ENCODE assay signal across 6 worm cellular contexts in genomic region chrV:203855-204432, ce11.
TF ChIP-seq lines count a peak whose summit lies in the region.

lec-12 (plus strand) TSS chrV:204382.

TF ChIP-seq in whole organism, L1 larva, 84 proteins besides CTCF, POLR2A, EP300 and RAD21 (continues in another document):
- TF ChIP-seq ceh-90 (tag; optimal IDR thresholded peaks at IDR 0.05; lab: Kevin White, UChicago): no peak
- TF ChIP-seq mdl-1 (tag; optimal IDR thresholded peaks at IDR 0.05; lab: Kevin White, UChicago): no peak
- no peak for TF ChIP-seq nhr-85 (tag; lab: Kevin White, UChicago)
- TF ChIP-seq nhr-19 (GFP tag; conservative IDR thresholded peaks at IDR 0.05; lab: Robert Waterston, UW): no peak
- TF ChIP-seq grh-1 (GFP tag; IDR thresholded peaks at IDR 0.05; lab: Robert Waterston, UW): no peak
- no peak for TF ChIP-seq xbp-1 (tag; optimal IDR thresholded peaks at IDR 0.05; lab: Kevin White, UChicago)
- TF ChIP-seq dsc-1 (tag; optimal IDR thresholded peaks at IDR 0.05; lab: Kevin White, UChicago): no peak
- no peak for TF ChIP-seq sup-37 (GFP tag; optimal IDR thresholded peaks at IDR 0.05; lab: Kevin White, UChicago)
- no peak for TF ChIP-seq F16B12.6 (tag; optimal IDR thresholded peaks at IDR 0.05; lab: Kevin White, UChicago)
- TF ChIP-seq ztf-11 (tag; optimal IDR thresholded peaks at IDR 0.05; lab: Kevin White, UChicago): no peak
- no peak for TF ChIP-seq lin-15B (tag; optimal IDR thresholded peaks at IDR 0.05; lab: Kevin White, UChicago)
- no peak for TF ChIP-seq C04F5.9 (tag; optimal IDR thresholded peaks at IDR 0.05; lab: Kevin White, UChicago)
- no peak for TF ChIP-seq elt-2 (tag; optimal IDR thresholded peaks at IDR 0.05; lab: Kevin White, UChicago)
- peak; percentile 14 for TF ChIP-seq irx-1 (tag; optimal IDR thresholded peaks at IDR 0.05; lab: Kevin White, UChicago)
- TF ChIP-seq lin-14 (GFP tag; optimal IDR thresholded peaks at IDR 0.05; lab: Kevin White, UChicago): no peak
- no peak for TF ChIP-seq nhr-90 (tag; optimal IDR thresholded peaks at IDR 0.05; lab: Kevin White, UChicago; ENCODE audit: poor library complexity)

TF ChIP-seq in whole organism, L2 larva, 48 proteins besides CTCF, POLR2A, EP300 and RAD21:
- no peak for TF ChIP-seq elt-1 (tag; optimal IDR thresholded peaks at IDR 0.05; lab: Kevin White, UChicago)
- TF ChIP-seq nhr-12 (tag; optimal IDR thresholded peaks at IDR 0.05; lab: Kevin White, UChicago): no peak
- no peak for TF ChIP-seq nhr-21 (tag; optimal IDR thresholded peaks at IDR 0.05; lab: Kevin White, UChicago)
- no peak for TF ChIP-seq ztf-1 (GFP tag; conservative IDR thresholded peaks at IDR 0.05; lab: Robert Waterston, UW)
- no peak for TF ChIP-seq sem-4 (tag; optimal IDR thresholded peaks at IDR 0.05; lab: Kevin White, UChicago)
- TF ChIP-seq fos-1 (tag; optimal IDR thresholded peaks at IDR 0.05; lab: Kevin White, UChicago): peak; percentile 12
- TF ChIP-seq F13H6.1 (tag; optimal IDR thresholded peaks at IDR 0.05; lab: Kevin White, UChicago): no peak
- peak; percentile 67 for TF ChIP-seq nhr-129 (tag; optimal IDR thresholded peaks at IDR 0.05; lab: Kevin White, UChicago)
- TF ChIP-seq R02D3.7 (tag; optimal IDR thresholded peaks at IDR 0.05; lab: Kevin White, UChicago): no peak
- no peak for TF ChIP-seq dmd-4 (tag; optimal IDR thresholded peaks at IDR 0.05; lab: Kevin White, UChicago)
- TF ChIP-seq gmeb-1 (tag; optimal IDR thresholded peaks at IDR 0.05; lab: Kevin White, UChicago): peak; percentile 14
- TF ChIP-seq crh-2 (tag; optimal IDR thresholded peaks at IDR 0.05; lab: Kevin White, UChicago): peak; percentile 6
- no peak for TF ChIP-seq mab-5 (tag; optimal IDR thresholded peaks at IDR 0.05; lab: Kevin White, UChicago)
- TF ChIP-seq lin-13 (GFP tag; optimal IDR thresholded peaks at IDR 0.05; lab: Kevin White, UChicago): no peak
- no peak for TF ChIP-seq C34F6.9 (tag; optimal IDR thresholded peaks at IDR 0.05; lab: Kevin White, UChicago)
- no peak for TF ChIP-seq lin-11 (tag; optimal IDR thresholded peaks at IDR 0.05; lab: Kevin White, UChicago)
- TF ChIP-seq skn-1 (tag; optimal IDR thresholded peaks at IDR 0.05; lab: Kevin White, UChicago): no peak

TF ChIP-seq in whole organism, L3 larva, 47 proteins besides CTCF, POLR2A, EP300 and RAD21:
- peak; percentile 23 for TF ChIP-seq pqm-1 (tag; optimal IDR thresholded peaks at IDR 0.05; lab: Kevin White, UChicago)
- peak; percentile 13 for TF ChIP-seq elt-2 (tag; optimal IDR thresholded peaks at IDR 0.05; lab: Kevin White, UChicago)
- TF ChIP-seq pha-4 (tag; optimal IDR thresholded peaks at IDR 0.05; lab: Kevin White, UChicago): peak; percentile 95
- no peak for TF ChIP-seq nhr-23 (tag; optimal IDR thresholded peaks at IDR 0.05; lab: Kevin White, UChicago)
- no peak for TF ChIP-seq mml-1 (tag; optimal IDR thresholded peaks at IDR 0.05; lab: Kevin White, UChicago)
- TF ChIP-seq nfya-1 (tag; optimal IDR thresholded peaks at IDR 0.05; lab: Kevin White, UChicago; ENCODE audit: insufficient read depth): peak; percentile 33
- no peak for TF ChIP-seq fkh-10 (GFP tag; optimal IDR thresholded peaks at IDR 0.05; lab: Kevin White, UChicago)
- peak; percentile 22 for TF ChIP-seq jun-1 (tag; optimal IDR thresholded peaks at IDR 0.05; lab: Kevin White, UChicago)

TF ChIP-seq in whole organism, L4 larva, 104 proteins besides CTCF, POLR2A, EP300 and RAD21 (continues in another document):
- no peak for TF ChIP-seq aha-1 (tag; lab: Kevin White, UChicago)
- peak; percentile 79 for TF ChIP-seq zip-2 (tag; optimal IDR thresholded peaks at IDR 0.05; lab: Kevin White, UChicago)
- no peak for TF ChIP-seq pha-4 (GFP tag; IDR thresholded peaks at IDR 0.05; lab: Robert Waterston, UW)
- peak; percentile 91 for TF ChIP-seq pha-4 (tag; optimal IDR thresholded peaks at IDR 0.05; lab: Kevin White, UChicago)
- no peak for TF ChIP-seq nhr-25 (tag; optimal IDR thresholded peaks at IDR 0.05; lab: Kevin White, UChicago; ENCODE audit: borderline replicate concordance, insufficient read depth)
- TF ChIP-seq Y75B8A.6 (GFP tag; IDR thresholded peaks at IDR 0.05; lab: Robert Waterston, UW): no peak
- no peak for TF ChIP-seq F37D6.2 (tag; optimal IDR thresholded peaks at IDR 0.05; lab: Kevin White, UChicago)
- TF ChIP-seq ztf-7 (tag; optimal IDR thresholded peaks at IDR 0.05; lab: Kevin White, UChicago): no peak
- no peak for TF ChIP-seq zip-11 (GFP tag; IDR thresholded peaks at IDR 0.05; lab: Robert Waterston, UW)
- TF ChIP-seq ztf-11 (tag; optimal IDR thresholded peaks at IDR 0.05; lab: Kevin White, UChicago): no peak
- peak; percentile 35; the same call in 1 of the 2 replicates for TF ChIP-seq hmg-1.1 (GFP tag; IDR thresholded peaks at IDR 0.05; lab: Robert Waterston, UW)
- TF ChIP-seq snpc-4 (tag; optimal IDR thresholded peaks at IDR 0.05; lab: Kevin White, UChicago): no peak
- TF ChIP-seq F44E2.7 (GFP tag; IDR thresholded peaks at IDR 0.05; lab: Robert Waterston, UW): no peak
- TF ChIP-seq set-16 (GFP tag; IDR thresholded peaks at IDR 0.05; lab: Robert Waterston, UW): no peak
- no peak for TF ChIP-seq lin-39 (tag; optimal IDR thresholded peaks at IDR 0.05; lab: Kevin White, UChicago)
- no peak for TF ChIP-seq ces-1 (GFP tag; optimal IDR thresholded peaks at IDR 0.05; lab: Kevin White, UChicago)
- TF ChIP-seq F10B5.3 (tag; optimal IDR thresholded peaks at IDR 0.05; lab: Kevin White, UChicago): no peak
- no peak for TF ChIP-seq spr-1 (tag; optimal IDR thresholded peaks at IDR 0.05; lab: Kevin White, UChicago)
- no peak for TF ChIP-seq mdl-1 (tag; optimal IDR thresholded peaks at IDR 0.05; lab: Kevin White, UChicago)
- TF ChIP-seq nhr-102 (tag; optimal IDR thresholded peaks at IDR 0.05; lab: Kevin White, UChicago): peak; percentile 25

TF ChIP-seq in whole organism, mixed stage, embryonic, 35 proteins besides CTCF, POLR2A, EP300 and RAD21:
- TF ChIP-seq ces-1 (GFP tag; optimal IDR thresholded peaks at IDR 0.05; lab: Kevin White, UChicago): peak; percentile 30
- TF ChIP-seq M03D4.4 (tag; optimal IDR thresholded peaks at IDR 0.05; lab: Kevin White, UChicago): no peak

TF ChIP-seq in whole organism, young adult, 124 proteins besides CTCF, POLR2A, EP300 and RAD21:
- no peak for TF ChIP-seq F39B2.1 (GFP tag; IDR thresholded peaks at IDR 0.05; lab: Robert Waterston, UW)
- TF ChIP-seq B0336.3 (GFP tag; IDR thresholded peaks at IDR 0.05; lab: Robert Waterston, UW): 0 out of 2 replicates have a peak, but pooled peaks have one; percentile 38
- TF ChIP-seq ztf-18 (tag; optimal IDR thresholded peaks at IDR 0.05; lab: Kevin White, UChicago): no peak
- TF ChIP-seq hmg-1.2 (GFP tag; IDR thresholded peaks at IDR 0.05; lab: Robert Waterston, UW): peak; percentile 79; the same call in 1 of the 2 replicates
- TF ChIP-seq lsl-1 (GFP tag; optimal IDR thresholded peaks at IDR 0.05; lab: Kevin White, UChicago): no peak
- no peak for TF ChIP-seq lin-54 (GFP tag; optimal IDR thresholded peaks at IDR 0.05; lab: Kevin White, UChicago)
- no peak for TF ChIP-seq madf-3 (GFP tag; IDR thresholded peaks at IDR 0.05; lab: Robert Waterston, UW)
- TF ChIP-seq dpff-1 (tag; optimal IDR thresholded peaks at IDR 0.05; lab: Kevin White, UChicago): no peak
- TF ChIP-seq pha-4 (tag; optimal IDR thresholded peaks at IDR 0.05; lab: Kevin White, UChicago): peak; percentile 32
- TF ChIP-seq ztf-26 (tag; optimal IDR thresholded peaks at IDR 0.05; lab: Kevin White, UChicago): no peak
- TF ChIP-seq nhr-80 (tag; optimal IDR thresholded peaks at IDR 0.05; lab: Kevin White, UChicago): peak; percentile 56
- TF ChIP-seq madf-6 (GFP tag; IDR thresholded peaks at IDR 0.05; lab: Robert Waterston, UW): no peak
- TF ChIP-seq let-607 (tag; optimal IDR thresholded peaks at IDR 0.05; lab: Kevin White, UChicago): no peak
- TF ChIP-seq lin-40 (tag; optimal IDR thresholded peaks at IDR 0.05; lab: Kevin White, UChicago): peak; percentile 28
- peak; percentile 12; the same call in 1 of the 2 replicates for TF ChIP-seq cebp-1 (GFP tag; IDR thresholded peaks at IDR 0.05; lab: Robert Waterston, UW)
- TF ChIP-seq cebp-1 (tag; optimal IDR thresholded peaks at IDR 0.05; lab: Kevin White, UChicago): peak; percentile 82
- TF ChIP-seq bed-1 (GFP tag; IDR thresholded peaks at IDR 0.05; lab: Robert Waterston, UW): no peak
- no peak for TF ChIP-seq tbx-9 (tag; optimal IDR thresholded peaks at IDR 0.05; lab: Kevin White, UChicago; ENCODE audit: borderline replicate concordance)
- no peak for TF ChIP-seq F37B4.10 (GFP tag; IDR thresholded peaks at IDR 0.05; lab: Robert Waterston, UW)
- no peak for TF ChIP-seq snpc-3.4 (tag; optimal IDR thresholded peaks at IDR 0.05; lab: Kevin White, UChicago)
- TF ChIP-seq tbp1 (GFP tag; optimal IDR thresholded peaks at IDR 0.05; lab: Kevin White, UChicago): no peak
- no peak for TF ChIP-seq K11D2.4 (GFP tag; IDR thresholded peaks at IDR 0.05; lab: Robert Waterston, UW)
- TF ChIP-seq chd-7 (tag; optimal IDR thresholded peaks at IDR 0.05; lab: Kevin White, UChicago): no peak
- no peak for TF ChIP-seq B0035.1 (tag; optimal IDR thresholded peaks at IDR 0.05; lab: Kevin White, UChicago)
- TF ChIP-seq Y56A3A.18 (GFP tag; IDR thresholded peaks at IDR 0.05; lab: Robert Waterston, UW): no peak
- 0 out of 2 replicates have a peak, but pooled peaks have one; percentile 16 for TF ChIP-seq zfh-2 (GFP tag; conservative IDR thresholded peaks at IDR 0.05; lab: Robert Waterston, UW)
- TF ChIP-seq attf-5 (GFP tag; optimal IDR thresholded peaks at IDR 0.05; lab: Kevin White, UChicago): peak; percentile 21
- no peak for TF ChIP-seq zim-3 (tag; optimal IDR thresholded peaks at IDR 0.05; lab: Kevin White, UChicago)
